Fruit fly (Drosophila melanogaster) whole organism, wandering third instar larva: Measurements from ENCODE around the gene CG14721.

Experiments
- Abd-B ChIP-seq: fragments of >200 bp; optimal IDR thresholded peaks from 2 replicates; lab custom pipeline; 2017; ENCODE audit warnings: missing biosample characterization, missing genetic modification characterization
- CG32264 ChIP-seq: fragments of 200-800 bp; sonication (Bioruptor generic); optimal IDR thresholded peaks from 2 replicates; lab custom pipeline; 2016; ENCODE audit warnings: missing biosample characterization, missing genetic modification characterization
- CG9705 ChIP-seq: fragments of 200-800 bp; sonication (Bioruptor generic); optimal IDR thresholded peaks from 2 replicates; lab custom pipeline; 2018; ENCODE audit warnings: missing biosample characterization, mild to moderate bottlenecking, missing genetic modification characterization
- CrebA ChIP-seq: fragments of 200-800 bp; sonication (Bioruptor generic); optimal IDR thresholded peaks from 2 replicates; lab custom pipeline; 2016; ENCODE audit warnings: missing biosample characterization, mild to moderate bottlenecking, missing genetic modification characterization, borderline replicate concordance
- Dfd ChIP-seq: fragments of >200 bp; optimal IDR thresholded peaks from 2 replicates; lab custom pipeline; 2017; ENCODE audit warnings: missing biosample characterization, missing genetic modification characterization
- Dif ChIP-seq: fragments of 200-275, 200-300 bp; sonication (Bioruptor generic); optimal IDR thresholded peaks from 2 replicates; lab custom pipeline; 2018; ENCODE audit warnings: missing biosample characterization, missing genetic modification characterization; ENCODE audit not compliant: partially characterized antibody
- GATAd ChIP-seq: sonication (Bioruptor generic); optimal IDR thresholded peaks from 2 replicates; lab custom pipeline; 2016; ENCODE audit warnings: missing biosample characterization, missing genetic modification characterization
- HLH106 ChIP-seq: fragments of 200-800 bp; optimal IDR thresholded peaks from 3 replicates; lab custom pipeline; 2019; ENCODE audit warnings: missing biosample characterization, mild to moderate bottlenecking, missing genetic modification characterization, moderate library complexity
- Hnf4 ChIP-seq: fragments of 200-800 bp; sonication (Bioruptor generic); optimal IDR thresholded peaks from 2 replicates; lab custom pipeline; 2016; ENCODE audit warnings: missing biosample characterization, mild to moderate bottlenecking, missing genetic modification characterization
- Hr78 ChIP-seq: fragments of >200 bp; optimal IDR thresholded peaks from 2 replicates; lab custom pipeline; 2017; ENCODE audit warnings: missing biosample characterization, missing genetic modification characterization
- Hr83 ChIP-seq: fragments of 200-300 bp; sonication (Bioruptor generic); optimal IDR thresholded peaks from 2 replicates; lab custom pipeline; 2016; ENCODE audit warnings: missing biosample characterization, mild to moderate bottlenecking, missing genetic modification characterization, moderate library complexity; ENCODE audit not compliant: poor library complexity, severe bottlenecking
- Jra ChIP-seq: sonication (Bioruptor generic); optimal IDR thresholded peaks from 2 replicates; lab custom pipeline; 2016; ENCODE audit warnings: missing biosample characterization, missing genetic modification characterization
- Mio ChIP-seq: sonication (Bioruptor generic); optimal IDR thresholded peaks from 2 replicates; lab custom pipeline; 2016; ENCODE audit warnings: missing biosample characterization, missing genetic modification characterization
- Myc ChIP-seq: fragments of >200 bp; optimal IDR thresholded peaks from 2 replicates; lab custom pipeline; 2017
- N ChIP-seq: fragments of >200 bp; optimal IDR thresholded peaks from 2 replicates; lab custom pipeline; 2018; ENCODE audit warnings: missing biosample characterization, missing external identifiers, missing genetic modification characterization
- OdsH ChIP-seq: fragments of 200-800 bp; sonication (Bioruptor generic); optimal IDR thresholded peaks from 2 replicates; lab custom pipeline; 2016; ENCODE audit warnings: missing biosample characterization, mild to moderate bottlenecking, missing genetic modification characterization
- Rel ChIP-seq, 2 experiments: fragments of 200-800 bp; sonication (Bioruptor generic) in 1 of 2; optimal IDR thresholded peaks; 2 replicates in 1 of 2; 3 replicates in 1 of 2; lab custom pipeline; 2016 to 2019; ENCODE audit warnings: mild to moderate bottlenecking in 2 of 2, missing biosample characterization in 2 of 2, missing genetic modification characterization in 2 of 2, moderate library complexity in 1 of 2
- Sp1 ChIP-seq: fragments of 200-800 bp; sonication (Bioruptor generic); optimal IDR thresholded peaks from 3 replicates; lab custom pipeline; 2019; ENCODE audit warnings: missing biosample characterization, mild to moderate bottlenecking, missing genetic modification characterization, moderate library complexity
- Vsx2 ChIP-seq: fragments of 200-300, 225-300 bp; sonication (Bioruptor generic); optimal IDR thresholded peaks from 2 replicates; lab custom pipeline; 2018; ENCODE audit warnings: missing biosample characterization, missing genetic modification characterization; ENCODE audit not compliant: partially characterized antibody
- br ChIP-seq: fragments of 200-800 bp; sonication (Bioruptor generic); optimal IDR thresholded peaks from 2 replicates; lab custom pipeline; 2016; ENCODE audit warnings: missing biosample characterization, missing genetic modification characterization
- brk ChIP-seq: fragments of 200-800 bp; sonication (Bioruptor generic); optimal IDR thresholded peaks from 2 replicates; lab custom pipeline; 2016; ENCODE audit warnings: missing biosample characterization, mild to moderate bottlenecking, missing genetic modification characterization
- dl ChIP-seq, 2 experiments: fragments of 175-275, 200-275 bp in 1 of 2; fragments of 200-275 bp in 1 of 2; sonication (Bioruptor generic); optimal IDR thresholded peaks; lab custom pipeline; 2018; ENCODE audit warnings: mild to moderate bottlenecking in 2 of 2, missing biosample characterization in 2 of 2, missing genetic modification characterization in 2 of 2, moderate library complexity in 2 of 2; ENCODE audit not compliant: partially characterized antibody in 2 of 2, insufficient read depth in 1 of 2
- dmrt93B ChIP-seq: fragments of 200-800 bp; sonication (Bioruptor generic); optimal IDR thresholded peaks from 2 replicates; lab custom pipeline; 2018; ENCODE audit warnings: missing biosample characterization, mild to moderate bottlenecking, missing genetic modification characterization
- dsf ChIP-seq: sonication (Bioruptor generic); optimal IDR thresholded peaks from 2 replicates; lab custom pipeline; 2016; ENCODE audit warnings: missing biosample characterization, missing genetic modification characterization, borderline replicate concordance
- ey ChIP-seq: fragments of 200-800 bp; sonication (Bioruptor generic); optimal IDR thresholded peaks from 2 replicates; lab custom pipeline; 2016; ENCODE audit warnings: missing biosample characterization, missing genetic modification characterization
- foxo ChIP-seq, 2 experiments: fragments of 200-800 bp; sonication (Bioruptor generic); optimal IDR thresholded peaks; 2 replicates in 1 of 2; 3 replicates in 1 of 2; lab custom pipeline; 2016 to 2017; ENCODE audit warnings: missing biosample characterization in 2 of 2, missing genetic modification characterization in 2 of 2
- fru ChIP-seq: fragments of 200-800 bp; sonication (Bioruptor generic); optimal IDR thresholded peaks from 3 replicates; lab custom pipeline; 2016; ENCODE audit warnings: missing biosample characterization, mild to moderate bottlenecking, missing genetic modification characterization
- h ChIP-seq: fragments of 200-800 bp; sonication (Bioruptor generic); optimal IDR thresholded peaks from 3 replicates; lab custom pipeline; 2016; ENCODE audit warnings: missing biosample characterization, mild to moderate bottlenecking, missing genetic modification characterization
- jim ChIP-seq: fragments of 175-275, 200-325 bp; sonication (Bioruptor generic); optimal IDR thresholded peaks from 2 replicates; lab custom pipeline; 2016; ENCODE audit warnings: missing biosample characterization, mild to moderate bottlenecking, missing genetic modification characterization
- lola ChIP-seq: fragments of >200 bp; optimal IDR thresholded peaks from 2 replicates; lab custom pipeline; 2017; ENCODE audit warnings: missing biosample characterization, missing genetic modification characterization
- pan ChIP-seq: fragments of >200 bp; optimal IDR thresholded peaks from 2 replicates; lab custom pipeline; 2017
- psq ChIP-seq: fragments of 200-800 bp; sonication (Bioruptor generic); optimal IDR thresholded peaks from 3 replicates; lab custom pipeline; 2017; ENCODE audit warnings: missing biosample characterization, mild to moderate bottlenecking, missing genetic modification characterization, moderate library complexity
- rgr ChIP-seq: fragments of 200-800 bp; sonication (Bioruptor generic); optimal IDR thresholded peaks from 3 replicates; lab custom pipeline; 2016; ENCODE audit warnings: missing biosample characterization, mild to moderate bottlenecking, missing genetic modification characterization
- sage ChIP-seq: fragments of 200-800 bp; sonication (Bioruptor generic); optimal IDR thresholded peaks from 2 replicates; lab custom pipeline; 2016; ENCODE audit warnings: missing biosample characterization, mild to moderate bottlenecking, missing genetic modification characterization
- sv ChIP-seq: fragments of 200-800 bp; sonication (Bioruptor generic); optimal IDR thresholded peaks from 3 replicates; lab custom pipeline; 2016; ENCODE audit warnings: missing biosample characterization, missing genetic modification characterization
- tai ChIP-seq: sonication (Bioruptor generic); optimal IDR thresholded peaks from 2 replicates; lab custom pipeline; 2016; ENCODE audit warnings: missing biosample characterization, missing genetic modification characterization
- usp ChIP-seq: fragments of >200 bp; optimal IDR thresholded peaks from 2 replicates; lab custom pipeline; 2017; ENCODE audit warnings: missing biosample characterization, missing genetic modification characterization
- woc ChIP-seq: sonication (Bioruptor generic); optimal IDR thresholded peaks from 2 replicates; lab custom pipeline; 2016; ENCODE audit warnings: missing biosample characterization, mild to moderate bottlenecking, missing genetic modification characterization

Gene CG14721

DNA sequence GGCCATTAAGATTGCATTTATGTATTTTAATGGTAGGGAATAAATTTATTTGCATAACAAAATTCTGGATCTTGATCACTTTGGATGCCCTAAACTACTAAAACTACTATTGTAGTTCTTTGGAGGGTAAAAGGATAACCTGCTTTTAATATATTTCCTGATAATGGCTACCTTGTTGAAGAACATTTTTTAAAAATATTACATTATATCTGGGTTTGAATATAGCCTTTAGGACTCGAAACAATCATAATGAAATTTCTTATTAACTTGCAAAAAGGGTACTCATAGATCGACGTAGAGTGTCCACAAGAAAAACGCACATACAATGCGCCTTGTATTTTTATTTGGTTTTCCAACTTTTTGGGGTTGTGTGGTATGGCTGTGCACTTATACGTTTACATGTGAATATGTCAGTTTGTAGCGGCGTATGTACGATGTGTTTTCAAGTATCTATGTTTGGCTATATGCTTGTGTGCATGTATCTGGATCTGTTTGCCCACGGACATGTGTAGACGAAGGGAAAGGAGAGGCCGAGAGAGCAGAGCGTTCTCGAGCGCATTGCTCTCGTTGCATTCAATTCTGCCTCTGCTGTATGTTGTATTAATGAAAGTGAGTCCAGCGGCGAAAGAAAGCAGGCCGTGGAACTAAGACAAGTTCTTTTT, 44.2 kb downstream of the CG14721 start:
- TF ChIP-seq brk (GFP tag; lab: Kevin White, UChicago) (peak; percentile 69), Mio (GFP tag; lab: Kevin White, UChicago) (no peak), GATAd (GFP tag; lab: Kevin White, UChicago) (no peak), Vsx2 (GFP tag; lab: Kevin White, UChicago) (peak; percentile 57), CG9705 (GFP tag; lab: Kevin White, UChicago) (peak; percentile 46), dmrt93B (GFP tag; lab: Kevin White, UChicago) (peak; percentile 81), CG32264 (GFP tag; lab: Kevin White, UChicago) (peak; percentile 51), Hnf4 (GFP tag; lab: Kevin White, UChicago) (peak; percentile 75), tai (GFP tag; lab: Kevin White, UChicago) (peak; percentile 50), Dif (peak; percentile 80), sage (GFP tag; lab: Kevin White, UChicago) (peak; percentile 82), woc (peak; percentile 93), Jra (GFP tag; lab: Kevin White, UChicago) (peak; percentile 61), Rel (GFP tag; optimal IDR thresholded peaks at IDR 0.05; lab: Kevin White, UChicago) (no peak), Rel (tag; optimal IDR thresholded peaks at IDR 0.05; lab: Kevin White, UChicago) (peak; percentile 7), pan (lab: Kevin White, UChicago) (no peak), br (GFP tag; lab: Kevin White, UChicago) (peak; percentile 82), rgr (GFP tag; lab: Kevin White, UChicago) (peak; percentile 86), usp (GFP tag; lab: Kevin White, UChicago) (no peak), sv (peak; percentile 68), Hr78 (no peak), Abd-B (GFP tag; lab: Kevin White, UChicago) (no peak), jim (GFP tag; lab: Kevin White, UChicago) (peak; percentile 0), CrebA (peak; percentile 17), foxo (GFP tag; optimal IDR thresholded peaks at IDR 0.05; lab: Kevin White, UChicago) (peak in 1 of 2 experiments; percentile 87), Dfd (GFP tag; lab: Kevin White, UChicago) (no peak), OdsH (GFP tag; lab: Kevin White, UChicago) (peak; percentile 90), Sp1 (GFP tag; lab: Kevin White, UChicago) (peak; percentile 92), N (GFP tag; lab: Kevin White, UChicago) (no peak), Hr83 (peak; percentile 49), HLH106 (tag; lab: Kevin White, UChicago) (peak; percentile 90), ey (GFP tag; lab: Kevin White, UChicago) (peak; percentile 89), dl (GFP tag; optimal IDR thresholded peaks at IDR 0.05; lab: Kevin White, UChicago; ENCODE audit: insufficient read depth in 1 of 2, partially characterized antibody in 2 of 2) (peak; percentile 79 to 84), h (GFP tag; lab: Kevin White, UChicago) (peak; percentile 92), psq (GFP tag; lab: Kevin White, UChicago) (peak; percentile 68), fru (GFP tag; lab: Kevin White, UChicago) (peak; percentile 90)

DNA sequence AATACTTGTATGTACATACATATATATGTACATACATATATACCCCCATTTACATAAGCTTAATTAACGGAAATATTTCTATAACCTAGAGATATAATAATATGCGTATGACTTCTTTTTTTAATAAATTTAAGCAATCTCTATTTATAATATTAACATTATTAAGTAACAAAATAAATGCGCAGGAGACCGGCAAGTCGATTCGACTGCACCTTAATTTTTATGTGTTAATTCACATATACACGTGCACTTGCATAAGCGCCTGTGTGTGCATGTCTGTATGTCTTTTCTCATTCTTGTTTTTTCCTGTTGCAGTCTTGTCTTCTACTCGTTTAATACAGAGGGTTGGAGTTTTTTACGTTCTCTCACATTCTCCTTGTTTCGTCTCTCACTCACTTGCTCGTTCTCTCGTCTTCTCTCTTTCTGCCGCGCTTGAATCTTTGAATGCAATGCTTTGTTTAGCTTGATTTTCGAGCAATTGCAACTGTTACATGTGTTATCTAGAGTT, 45.0 kb downstream of the CG14721 start:
- TF ChIP-seq Hr78 = no peak
- no peak for TF ChIP-seq usp (GFP tag; lab: Kevin White, UChicago)
- TF ChIP-seq dsf (GFP tag; lab: Kevin White, UChicago) = peak; percentile 62
- peak; percentile 91 for TF ChIP-seq h (GFP tag; lab: Kevin White, UChicago)
- TF ChIP-seq N (GFP tag; lab: Kevin White, UChicago) = no peak
- TF ChIP-seq dmrt93B (GFP tag; lab: Kevin White, UChicago) = peak; percentile 95
- TF ChIP-seq CG9705 (GFP tag; lab: Kevin White, UChicago) = peak; percentile 74
- peak; percentile 84 for TF ChIP-seq ey (GFP tag; lab: Kevin White, UChicago)
- TF ChIP-seq lola = no peak
- peak; percentile 57 for TF ChIP-seq Jra (GFP tag; lab: Kevin White, UChicago)
- peak; percentile 96 for TF ChIP-seq Sp1 (GFP tag; lab: Kevin White, UChicago)
- TF ChIP-seq Dif = peak; percentile 56
- TF ChIP-seq OdsH (GFP tag; lab: Kevin White, UChicago) = peak; percentile 94
- TF ChIP-seq sage (GFP tag; lab: Kevin White, UChicago) = peak; percentile 91
- peak in 1 of 2 experiments; percentile 96 for TF ChIP-seq foxo (GFP tag; optimal IDR thresholded peaks at IDR 0.05; lab: Kevin White, UChicago)
- peak; percentile 61 for TF ChIP-seq brk (GFP tag; lab: Kevin White, UChicago)
- peak; percentile 82 for TF ChIP-seq br (GFP tag; lab: Kevin White, UChicago)
- peak; percentile 94 for TF ChIP-seq rgr (GFP tag; lab: Kevin White, UChicago)
- peak; percentile 81 for TF ChIP-seq Rel (GFP tag; optimal IDR thresholded peaks at IDR 0.05; lab: Kevin White, UChicago)
- TF ChIP-seq Rel (tag; optimal IDR thresholded peaks at IDR 0.05; lab: Kevin White, UChicago) = peak; percentile 42
- peak; percentile 90 for TF ChIP-seq fru (GFP tag; lab: Kevin White, UChicago)
- TF ChIP-seq jim (GFP tag; lab: Kevin White, UChicago) = peak; percentile 31
- TF ChIP-seq tai (GFP tag; lab: Kevin White, UChicago) = no peak
- TF ChIP-seq Mio (GFP tag; lab: Kevin White, UChicago) = no peak
- TF ChIP-seq pan (lab: Kevin White, UChicago) = no peak
- TF ChIP-seq Dfd (GFP tag; lab: Kevin White, UChicago) = no peak
- peak; percentile 96 for TF ChIP-seq psq (GFP tag; lab: Kevin White, UChicago)
- no peak for TF ChIP-seq GATAd (GFP tag; lab: Kevin White, UChicago)
- TF ChIP-seq dl (GFP tag; optimal IDR thresholded peaks at IDR 0.05; lab: Kevin White, UChicago; ENCODE audit: insufficient read depth in 1 of 2, partially characterized antibody in 2 of 2) = peak; percentile 55 to 59
- TF ChIP-seq Hnf4 (GFP tag; lab: Kevin White, UChicago) = peak; percentile 80
- peak; percentile 61 for TF ChIP-seq Hr83
- TF ChIP-seq HLH106 (tag; lab: Kevin White, UChicago) = peak; percentile 95
- peak; percentile 25 for TF ChIP-seq CG32264 (GFP tag; lab: Kevin White, UChicago)
- TF ChIP-seq Abd-B (GFP tag; lab: Kevin White, UChicago) = no peak
- peak; percentile 7 for TF ChIP-seq Myc (lab: Kevin White, UChicago)
- no peak for TF ChIP-seq CrebA
- peak; percentile 73 for TF ChIP-seq sv
- peak; percentile 71 for TF ChIP-seq woc
- TF ChIP-seq Vsx2 (GFP tag; lab: Kevin White, UChicago) = no peak
